Fruit fly (Drosophila melanogaster): Measurements from ENCODE around the gene CG15395.

CG15395 gene

DNA sequence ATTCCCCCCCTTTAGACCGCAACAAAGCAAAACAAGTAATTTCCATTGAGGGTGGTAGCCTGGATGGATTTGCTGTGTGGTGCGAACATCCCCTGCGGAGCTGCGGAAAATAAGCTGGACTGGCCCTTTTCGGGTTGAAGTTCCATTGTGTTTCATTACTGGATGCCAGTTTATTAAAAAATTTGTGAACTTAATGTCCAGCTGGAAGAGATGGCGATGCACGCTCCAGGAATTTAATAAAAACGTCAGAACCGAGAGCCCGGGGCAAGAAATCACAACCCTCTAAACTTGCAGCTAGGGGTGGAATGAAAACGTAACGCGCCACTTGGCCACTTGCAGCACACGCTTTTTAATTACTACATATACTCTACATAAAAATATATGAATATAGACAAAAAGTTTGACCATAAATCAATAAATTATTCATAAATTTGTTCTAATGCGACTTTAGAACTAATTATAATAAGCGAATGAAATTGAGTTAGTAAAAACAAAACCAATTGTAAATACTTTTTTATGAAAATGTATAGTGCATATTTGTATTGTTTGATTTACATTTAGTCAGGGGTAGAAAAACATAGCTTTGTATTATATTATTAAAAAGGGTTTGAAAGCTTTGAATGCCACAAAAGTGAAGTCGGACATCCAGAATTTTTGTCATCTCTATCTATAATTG is 26.7 kb downstream of the CG15395 start:
- TF ChIP-seq dl (GFP tag; optimal IDR thresholded peaks at IDR 0.05; ENCODE audit: insufficient read depth in 1 of 2, partially characterized antibody in 2 of 2): no peak
- TF ChIP-seq Sp1 (GFP tag; optimal IDR thresholded peaks at IDR 0.05): peak; percentile 38
- no peak for TF ChIP-seq CG32264 (GFP tag; optimal IDR thresholded peaks at IDR 0.05)
- TF ChIP-seq sage (GFP tag; optimal IDR thresholded peaks at IDR 0.05): no peak
- TF ChIP-seq foxo (GFP tag; optimal IDR thresholded peaks at IDR 0.05): peak in 1 of 2 experiments; percentile 22

DNA sequence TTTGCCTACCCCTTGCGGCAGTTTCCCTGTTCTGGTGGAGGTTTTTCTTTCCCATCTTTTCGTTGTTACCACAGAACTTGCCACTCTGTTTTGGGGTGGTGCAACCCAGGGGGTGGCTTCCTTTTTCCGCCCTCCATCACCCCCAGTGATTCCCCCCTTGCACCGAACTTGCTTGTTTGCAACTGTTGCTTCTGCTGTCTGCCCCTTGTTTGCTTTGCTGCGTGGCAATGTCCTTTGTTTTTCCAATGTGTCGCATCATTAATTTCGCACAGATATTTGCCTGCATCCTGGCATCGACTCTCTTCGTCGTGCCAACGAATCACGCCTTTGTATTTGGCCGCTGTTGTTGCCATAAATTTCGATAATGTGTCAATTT is 27.2 kb downstream of the CG15395 start:
- TF ChIP-seq OdsH (GFP tag; optimal IDR thresholded peaks at IDR 0.05) (no peak), Sp1 (GFP tag; optimal IDR thresholded peaks at IDR 0.05) (no peak), Dfd (GFP tag; optimal IDR thresholded peaks at IDR 0.05) (no peak), sage (GFP tag; optimal IDR thresholded peaks at IDR 0.05) (no peak), dsf (GFP tag; optimal IDR thresholded peaks at IDR 0.05; ENCODE audit: borderline replicate concordance) (no peak), h (GFP tag; optimal IDR thresholded peaks at IDR 0.05) (no peak), Vsx2 (GFP tag; optimal IDR thresholded peaks at IDR 0.05; ENCODE audit: partially characterized antibody) (no peak), Abd-B (GFP tag; optimal IDR thresholded peaks at IDR 0.05) (no peak), Dif (GFP tag; optimal IDR thresholded peaks at IDR 0.05; ENCODE audit: partially characterized antibody) (no peak), Myc (optimal IDR thresholded peaks at IDR 0.05) (no peak)

DNA sequence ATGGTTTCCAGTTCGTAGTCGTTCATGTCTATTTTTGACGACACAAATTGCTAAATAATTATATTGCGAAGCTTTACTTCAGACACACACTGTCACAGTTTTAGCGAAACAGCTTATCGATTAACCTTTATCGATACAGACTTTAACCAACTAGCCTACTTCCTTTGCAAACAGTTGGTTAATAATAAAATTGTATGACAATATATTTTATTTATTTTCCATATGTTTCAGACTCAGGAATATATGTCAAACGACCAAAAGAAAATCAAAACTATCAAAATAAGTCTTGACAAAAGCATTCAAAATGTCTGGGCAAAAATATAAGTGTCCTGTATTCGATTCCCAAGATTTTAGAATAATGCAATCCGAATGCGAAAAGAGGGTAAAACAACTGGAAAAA is 37.8 kb downstream of the CG15395 start, which contains the start of the genes CG9962 and CG43851:
Gene CG9962, minus strand, starts transcription at position 101 of the 400 bp plus-strand sequence.
Gene CG43851, plus strand, starts transcription at position 267 of the 400 bp plus-strand sequence.
- TF ChIP-seq jim (GFP tag; optimal IDR thresholded peaks at IDR 0.05): no peak

DNA sequence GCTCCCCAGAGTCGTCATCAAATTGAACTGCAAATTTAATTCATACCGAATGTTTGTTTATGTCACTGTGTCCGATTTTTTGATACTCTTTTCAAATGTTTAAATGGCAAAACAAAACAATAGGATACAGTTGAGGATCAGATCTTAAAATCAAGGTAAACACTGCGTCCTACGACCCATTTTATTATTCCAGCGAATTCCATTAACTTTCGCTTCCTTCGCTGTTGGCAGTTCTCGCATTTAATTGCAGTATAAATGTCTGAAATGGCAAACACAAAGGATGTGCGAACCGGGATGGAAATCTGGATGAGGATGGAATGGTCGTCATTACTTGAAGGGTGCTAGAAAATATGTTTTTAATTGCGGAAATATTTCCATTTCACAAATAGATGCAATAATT is 42.5 kb downstream of the CG15395 start, which contains the start of gene CG33125:
Gene CG33125, minus strand, starts transcription at position 101 of the 400 bp plus-strand sequence.
- TF ChIP-seq woc (GFP tag; optimal IDR thresholded peaks at IDR 0.05) (no peak), Dfd (GFP tag; optimal IDR thresholded peaks at IDR 0.05) (no peak), Hr78 (GFP tag; optimal IDR thresholded peaks at IDR 0.05) (no peak), Mio (GFP tag; optimal IDR thresholded peaks at IDR 0.05) (no peak), Hr83 (GFP tag; optimal IDR thresholded peaks at IDR 0.05; ENCODE audit: poor library complexity, severe bottlenecking) (no peak), dmrt93B (GFP tag; optimal IDR thresholded peaks at IDR 0.05) (no peak), lola (GFP tag; optimal IDR thresholded peaks at IDR 0.05) (no peak), Abd-B (GFP tag; optimal IDR thresholded peaks at IDR 0.05) (no peak), jim (GFP tag; optimal IDR thresholded peaks at IDR 0.05) (no peak), GATAd (GFP tag; optimal IDR thresholded peaks at IDR 0.05) (no peak), tai (GFP tag; optimal IDR thresholded peaks at IDR 0.05) (no peak), rgr (GFP tag; optimal IDR thresholded peaks at IDR 0.05) (no peak)

DNA sequence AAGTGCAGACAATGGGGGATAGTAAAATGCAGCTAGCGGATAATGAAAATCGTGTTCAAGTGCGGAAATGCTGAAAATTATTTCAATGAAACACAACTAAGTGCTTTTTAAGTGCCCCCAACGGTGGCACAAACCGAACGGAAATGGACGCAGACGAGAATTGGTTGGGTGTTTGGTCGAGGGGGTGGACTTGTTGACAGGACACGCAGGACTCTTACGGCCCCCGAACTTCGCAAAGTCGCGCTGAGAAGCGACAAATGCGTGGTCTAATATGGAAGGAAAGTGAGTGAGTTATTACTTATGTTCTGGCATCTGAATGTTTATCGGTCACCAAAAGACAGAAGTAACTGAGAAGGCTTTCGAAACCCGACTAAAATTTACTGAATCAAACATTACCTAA is 43.0 kb downstream of the CG15395 start, which contains the start of gene Prosbeta4R1:
Gene Prosbeta4R1, plus strand, starts transcription at position 301 of the 400 bp plus-strand sequence.
- TF ChIP-seq foxo (GFP tag; optimal IDR thresholded peaks at IDR 0.05) (no peak), h (GFP tag; optimal IDR thresholded peaks at IDR 0.05) (no peak), N (GFP tag; optimal IDR thresholded peaks at IDR 0.05) (no peak), dsf (GFP tag; optimal IDR thresholded peaks at IDR 0.05; ENCODE audit: borderline replicate concordance) (no peak), psq (GFP tag; optimal IDR thresholded peaks at IDR 0.05) (no peak), CG9705 (GFP tag; optimal IDR thresholded peaks at IDR 0.05) (no peak), Dfd (GFP tag; optimal IDR thresholded peaks at IDR 0.05) (no peak), rgr (GFP tag; optimal IDR thresholded peaks at IDR 0.05) (no peak), ey (GFP tag; optimal IDR thresholded peaks at IDR 0.05) (no peak), br (GFP tag; optimal IDR thresholded peaks at IDR 0.05) (no peak), Mio (GFP tag; optimal IDR thresholded peaks at IDR 0.05) (no peak), dmrt93B (GFP tag; optimal IDR thresholded peaks at IDR 0.05) (no peak)

DNA sequence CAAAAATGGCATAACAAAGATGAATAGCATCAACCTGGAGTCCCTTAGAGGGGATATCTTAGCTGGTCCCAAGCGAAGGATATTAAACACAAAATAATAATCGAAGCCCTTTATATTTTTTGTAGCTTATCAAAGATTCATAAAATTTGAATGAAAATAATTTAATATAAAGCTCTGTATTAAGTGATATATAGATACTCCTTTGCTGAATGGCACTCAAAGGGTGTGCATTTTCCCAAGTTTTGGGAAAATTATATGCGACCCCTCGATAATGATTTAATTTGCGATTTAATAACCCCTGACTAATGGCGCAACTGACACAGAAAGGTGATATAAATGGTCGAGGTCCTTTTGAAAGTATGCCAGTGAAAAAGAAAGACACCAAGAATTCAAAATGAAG is 44.0 kb downstream of the CG15395 start, which contains the start of gene Or23a:
Gene Or23a, plus strand, starts transcription at position 301 of the 400 bp plus-strand sequence.
- no peak for TF ChIP-seq Hr83 (GFP tag; optimal IDR thresholded peaks at IDR 0.05; ENCODE audit: poor library complexity, severe bottlenecking)
- no peak for TF ChIP-seq br (GFP tag; optimal IDR thresholded peaks at IDR 0.05)
- TF ChIP-seq Myc (optimal IDR thresholded peaks at IDR 0.05): no peak
- TF ChIP-seq OdsH (GFP tag; optimal IDR thresholded peaks at IDR 0.05): no peak

All from whole organism, wandering third instar larva.